Worm (Caenorhabditis elegans) whole organism, mixed stage, embryonic: ENCODE measurements around the gene ZK377.15.
A peak's percentile ranks its signal among the peaks of the same experiment; 100 is the strongest.

Experiments
- M03D4.4 ChIP-seq: sonication (generic microtip); optimal IDR thresholded peaks from 2 replicates; lab custom pipeline; 2017; ENCODE audit warnings: mild to moderate bottlenecking, missing genetic modification characterization, missing compliant biosample characterization
- bed-3 ChIP-seq: fragments of 200-800 bp; sonication (Bioruptor generic); optimal IDR thresholded peaks from 3 replicates; lab custom pipeline; 2018; ENCODE audit warnings: mild to moderate bottlenecking, missing genetic modification characterization, moderate library complexity, missing compliant biosample characterization
- blmp-1 ChIP-seq: fragments of 150-350 bp; optimal IDR thresholded peaks from 2 replicates; lab custom pipeline; 2014; ENCODE audit warnings: missing biosample characterization, missing genetic modification characterization
- ceh-39 ChIP-seq: fragments of 150-350 bp; optimal IDR thresholded peaks from 2 replicates; lab custom pipeline; 2014; ENCODE audit warnings: missing biosample characterization, missing genetic modification characterization
- ceh-83 ChIP-seq: fragments of 200-800 bp; sonication (Bioruptor generic); optimal IDR thresholded peaks from 2 replicates; lab custom pipeline; 2018; ENCODE audit warnings: mild to moderate bottlenecking, missing genetic modification characterization, missing compliant biosample characterization
- ces-1 ChIP-seq: fragments of 150-350 bp; optimal IDR thresholded peaks from 2 replicates; lab custom pipeline; 2014; ENCODE audit warnings: missing biosample characterization, missing genetic modification reagents, missing genetic modification characterization
- elt-3 ChIP-seq: fragments of 150-350 bp; optimal IDR thresholded peaks from 2 replicates; lab custom pipeline; 2014; ENCODE audit warnings: missing biosample characterization, missing genetic modification characterization
- lin-13 ChIP-seq: fragments of 150-350 bp; optimal IDR thresholded peaks from 2 replicates; lab custom pipeline; 2014; ENCODE audit warnings: missing biosample characterization, missing genetic modification characterization
- mep-1 ChIP-seq: fragments of 150-350 bp; optimal IDR thresholded peaks from 2 replicates; lab custom pipeline; 2017; ENCODE audit warnings: missing biosample characterization, missing genetic modification reagents, missing genetic modification characterization, inconsistent platforms
- nhr-28 ChIP-seq: fragments of 150-350 bp; optimal IDR thresholded peaks from 2 replicates; lab custom pipeline; 2014; ENCODE audit warnings: missing biosample characterization, missing genetic modification characterization
- unc-39 ChIP-seq: fragments of 150-350 bp; optimal IDR thresholded peaks from 2 replicates; lab custom pipeline; 2014; ENCODE audit warnings: missing biosample characterization, missing genetic modification characterization
- unc-62 ChIP-seq: fragments of 150-350 bp; optimal IDR thresholded peaks from 2 replicates; lab custom pipeline; 2014; ENCODE audit warnings: missing biosample characterization, missing genetic modification reagents, missing genetic modification characterization
- zip-8 ChIP-seq: fragments of 150-350 bp; optimal IDR thresholded peaks from 2 replicates; lab custom pipeline; 2014; ENCODE audit warnings: missing biosample characterization, missing genetic modification characterization
- ztf-11 ChIP-seq: fragments of 150-350 bp; optimal IDR thresholded peaks from 2 replicates; lab custom pipeline; 2014; ENCODE audit warnings: missing biosample characterization, missing genetic modification characterization

DNA sequence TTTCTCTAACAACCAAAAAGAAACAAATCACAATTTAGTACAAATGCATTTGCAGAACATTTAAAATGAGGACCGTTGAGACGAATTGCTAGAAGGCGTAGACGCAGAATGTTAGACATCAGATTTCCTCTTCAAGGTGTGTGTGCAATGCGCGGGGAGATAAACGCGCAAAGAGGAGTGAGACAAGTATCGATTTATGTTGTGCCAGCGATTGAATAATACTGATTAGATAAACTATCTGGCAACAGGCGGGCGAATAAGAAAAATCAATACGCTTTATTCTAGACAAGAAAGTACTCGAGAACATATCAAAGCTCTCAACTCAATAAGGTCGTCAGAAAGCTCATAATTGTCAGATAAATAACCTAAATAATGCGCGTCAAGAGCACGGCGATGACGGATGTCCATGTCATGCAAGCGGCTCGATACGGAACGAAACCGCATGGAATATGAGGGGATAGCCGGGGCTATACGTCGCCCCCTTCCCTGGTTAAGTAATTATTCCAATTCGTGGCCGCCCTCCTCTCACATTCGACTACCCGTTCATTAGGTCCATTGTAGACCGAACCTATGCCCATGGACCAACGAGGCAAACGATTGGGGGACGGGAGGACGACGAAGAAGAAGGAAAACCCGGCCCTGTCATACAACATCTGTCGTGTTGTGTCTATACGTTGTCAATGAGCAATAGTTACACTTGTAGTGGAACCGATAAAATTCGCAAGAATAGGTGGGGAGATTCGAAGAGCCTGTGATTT, 1.5 kb upstream of the ZK377.15 start:
- TF ChIP-seq lin-13 (tag; lab: Kevin White, UChicago) (no peak), elt-3 (no peak), ceh-83 (GFP tag; lab: Kevin White, UChicago) (no peak), ceh-39 (peak; percentile 28), bed-3 (GFP tag; lab: Kevin White, UChicago) (no peak), mep-1 (tag; lab: Kevin White, UChicago) (peak; percentile 2), ztf-11 (tag; lab: Kevin White, UChicago) (no peak), zip-8 (tag; lab: Kevin White, UChicago) (no peak), blmp-1 (tag; lab: Kevin White, UChicago) (no peak), ces-1 (peak; percentile 48), M03D4.4 (no peak), unc-39 (tag; lab: Kevin White, UChicago) (no peak), unc-62 (GFP tag; lab: Kevin White, UChicago) (no peak), nhr-28 (tag; lab: Kevin White, UChicago) (no peak)
